Fruit fly (Drosophila melanogaster) whole organism, wandering third instar larva: ENCODE results near the gene CG6028.

Source experiments
- CG32264 ChIP-seq: fragments of 200-800 bp; sonication (Bioruptor generic); optimal IDR thresholded peaks from 2 replicates; lab custom pipeline; 2016; ENCODE audit warnings: missing biosample characterization, missing genetic modification characterization
- CG9705 ChIP-seq: fragments of 200-800 bp; sonication (Bioruptor generic); optimal IDR thresholded peaks from 2 replicates; lab custom pipeline; 2018; ENCODE audit warnings: missing biosample characterization, mild to moderate bottlenecking, missing genetic modification characterization
- CrebA ChIP-seq: fragments of 200-800 bp; sonication (Bioruptor generic); optimal IDR thresholded peaks from 2 replicates; lab custom pipeline; 2016; ENCODE audit warnings: missing biosample characterization, mild to moderate bottlenecking, missing genetic modification characterization, borderline replicate concordance
- Dfd ChIP-seq: fragments of >200 bp; optimal IDR thresholded peaks from 2 replicates; lab custom pipeline; 2017; ENCODE audit warnings: missing biosample characterization, missing genetic modification characterization
- Dif ChIP-seq: fragments of 200-275, 200-300 bp; sonication (Bioruptor generic); optimal IDR thresholded peaks from 2 replicates; lab custom pipeline; 2018; ENCODE audit warnings: missing biosample characterization, missing genetic modification characterization; ENCODE audit not compliant: partially characterized antibody
- GATAd ChIP-seq: sonication (Bioruptor generic); optimal IDR thresholded peaks from 2 replicates; lab custom pipeline; 2016; ENCODE audit warnings: missing biosample characterization, missing genetic modification characterization
- HLH106 ChIP-seq: fragments of 200-800 bp; optimal IDR thresholded peaks from 3 replicates; lab custom pipeline; 2019; ENCODE audit warnings: missing biosample characterization, mild to moderate bottlenecking, missing genetic modification characterization, moderate library complexity
- Hnf4 ChIP-seq: fragments of 200-800 bp; sonication (Bioruptor generic); optimal IDR thresholded peaks from 2 replicates; lab custom pipeline; 2016; ENCODE audit warnings: missing biosample characterization, mild to moderate bottlenecking, missing genetic modification characterization
- Hr83 ChIP-seq: fragments of 200-300 bp; sonication (Bioruptor generic); optimal IDR thresholded peaks from 2 replicates; lab custom pipeline; 2016; ENCODE audit warnings: missing biosample characterization, mild to moderate bottlenecking, missing genetic modification characterization, moderate library complexity; ENCODE audit not compliant: poor library complexity, severe bottlenecking
- Jra ChIP-seq: sonication (Bioruptor generic); optimal IDR thresholded peaks from 2 replicates; lab custom pipeline; 2016; ENCODE audit warnings: missing biosample characterization, missing genetic modification characterization
- Mio ChIP-seq: sonication (Bioruptor generic); optimal IDR thresholded peaks from 2 replicates; lab custom pipeline; 2016; ENCODE audit warnings: missing biosample characterization, missing genetic modification characterization
- Myc ChIP-seq: fragments of >200 bp; optimal IDR thresholded peaks from 2 replicates; lab custom pipeline; 2017
- Sp1 ChIP-seq: fragments of 200-800 bp; sonication (Bioruptor generic); optimal IDR thresholded peaks from 3 replicates; lab custom pipeline; 2019; ENCODE audit warnings: missing biosample characterization, mild to moderate bottlenecking, missing genetic modification characterization, moderate library complexity
- Vsx2 ChIP-seq: fragments of 200-300, 225-300 bp; sonication (Bioruptor generic); optimal IDR thresholded peaks from 2 replicates; lab custom pipeline; 2018; ENCODE audit warnings: missing biosample characterization, missing genetic modification characterization; ENCODE audit not compliant: partially characterized antibody
- br ChIP-seq: fragments of 200-800 bp; sonication (Bioruptor generic); optimal IDR thresholded peaks from 2 replicates; lab custom pipeline; 2016; ENCODE audit warnings: missing biosample characterization, missing genetic modification characterization
- brk ChIP-seq: fragments of 200-800 bp; sonication (Bioruptor generic); optimal IDR thresholded peaks from 2 replicates; lab custom pipeline; 2016; ENCODE audit warnings: missing biosample characterization, mild to moderate bottlenecking, missing genetic modification characterization
- dl ChIP-seq, 2 experiments: fragments of 175-275, 200-275 bp in 1 of 2; fragments of 200-275 bp in 1 of 2; sonication (Bioruptor generic); optimal IDR thresholded peaks; lab custom pipeline; 2018; ENCODE audit warnings: mild to moderate bottlenecking in 2 of 2, missing biosample characterization in 2 of 2, missing genetic modification characterization in 2 of 2, moderate library complexity in 2 of 2; ENCODE audit not compliant: partially characterized antibody in 2 of 2, insufficient read depth in 1 of 2
- dmrt93B ChIP-seq: fragments of 200-800 bp; sonication (Bioruptor generic); optimal IDR thresholded peaks from 2 replicates; lab custom pipeline; 2018; ENCODE audit warnings: missing biosample characterization, mild to moderate bottlenecking, missing genetic modification characterization
- dsf ChIP-seq: sonication (Bioruptor generic); optimal IDR thresholded peaks from 2 replicates; lab custom pipeline; 2016; ENCODE audit warnings: missing biosample characterization, missing genetic modification characterization, borderline replicate concordance
- ey ChIP-seq: fragments of 200-800 bp; sonication (Bioruptor generic); optimal IDR thresholded peaks from 2 replicates; lab custom pipeline; 2016; ENCODE audit warnings: missing biosample characterization, missing genetic modification characterization
- foxo ChIP-seq, 2 experiments: fragments of 200-800 bp; sonication (Bioruptor generic); optimal IDR thresholded peaks; 2 replicates in 1 of 2; 3 replicates in 1 of 2; lab custom pipeline; 2016 to 2017; ENCODE audit warnings: missing biosample characterization in 2 of 2, missing genetic modification characterization in 2 of 2
- fru ChIP-seq: fragments of 200-800 bp; sonication (Bioruptor generic); optimal IDR thresholded peaks from 3 replicates; lab custom pipeline; 2016; ENCODE audit warnings: missing biosample characterization, mild to moderate bottlenecking, missing genetic modification characterization
- h ChIP-seq: fragments of 200-800 bp; sonication (Bioruptor generic); optimal IDR thresholded peaks from 3 replicates; lab custom pipeline; 2016; ENCODE audit warnings: missing biosample characterization, mild to moderate bottlenecking, missing genetic modification characterization
- jim ChIP-seq: fragments of 175-275, 200-325 bp; sonication (Bioruptor generic); optimal IDR thresholded peaks from 2 replicates; lab custom pipeline; 2016; ENCODE audit warnings: missing biosample characterization, mild to moderate bottlenecking, missing genetic modification characterization
- lola ChIP-seq: fragments of >200 bp; optimal IDR thresholded peaks from 2 replicates; lab custom pipeline; 2017; ENCODE audit warnings: missing biosample characterization, missing genetic modification characterization
- pan ChIP-seq: fragments of >200 bp; optimal IDR thresholded peaks from 2 replicates; lab custom pipeline; 2017
- psq ChIP-seq: fragments of 200-800 bp; sonication (Bioruptor generic); optimal IDR thresholded peaks from 3 replicates; lab custom pipeline; 2017; ENCODE audit warnings: missing biosample characterization, mild to moderate bottlenecking, missing genetic modification characterization, moderate library complexity
- rgr ChIP-seq: fragments of 200-800 bp; sonication (Bioruptor generic); optimal IDR thresholded peaks from 3 replicates; lab custom pipeline; 2016; ENCODE audit warnings: missing biosample characterization, mild to moderate bottlenecking, missing genetic modification characterization
- tai ChIP-seq: sonication (Bioruptor generic); optimal IDR thresholded peaks from 2 replicates; lab custom pipeline; 2016; ENCODE audit warnings: missing biosample characterization, missing genetic modification characterization
- woc ChIP-seq: sonication (Bioruptor generic); optimal IDR thresholded peaks from 2 replicates; lab custom pipeline; 2016; ENCODE audit warnings: missing biosample characterization, mild to moderate bottlenecking, missing genetic modification characterization

CG6028 gene

dm6 chr3R:21999641-22000040, 25.7 kb downstream of the CG6028 start:
- TF ChIP-seq dl (GFP tag; optimal IDR thresholded peaks at IDR 0.05; lab: Kevin White, UChicago; ENCODE audit: insufficient read depth in 1 of 2, partially characterized antibody in 2 of 2) (no peak), psq (no peak), Mio (GFP tag; lab: Kevin White, UChicago) (no peak), Myc (lab: Kevin White, UChicago) (no peak), fru (GFP tag; lab: Kevin White, UChicago) (no peak), Dfd (no peak), Hr83 (no peak), ey (no peak), dsf (GFP tag; lab: Kevin White, UChicago) (no peak), brk (GFP tag; lab: Kevin White, UChicago) (no peak), Hnf4 (GFP tag; lab: Kevin White, UChicago) (no peak), Dif (no peak), tai (no peak), woc (GFP tag; lab: Kevin White, UChicago) (no peak), Vsx2 (GFP tag; lab: Kevin White, UChicago) (no peak), br (no peak)

DNA sequence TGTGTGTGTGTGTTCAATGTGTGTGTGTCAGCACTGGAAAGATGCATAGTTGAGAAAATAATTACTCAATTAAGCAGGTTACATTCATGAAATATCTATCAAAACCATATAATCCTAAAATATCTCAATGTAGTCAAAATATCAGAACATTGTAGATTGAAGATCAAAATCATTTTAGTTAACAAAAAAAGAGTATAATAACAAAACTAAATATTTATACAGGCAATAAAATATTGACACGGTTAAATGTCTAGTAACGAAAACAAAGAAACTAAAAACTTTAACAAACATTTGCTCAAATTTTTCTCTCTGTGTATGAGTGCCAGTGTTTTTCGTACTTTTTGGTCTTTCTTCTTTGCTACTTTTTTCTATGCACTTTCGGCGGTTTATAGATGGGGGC, 26.4 kb downstream of the CG6028 start:
- TF ChIP-seq rgr (GFP tag; lab: Kevin White, UChicago) (no peak), fru (GFP tag; lab: Kevin White, UChicago) (peak; percentile 16)

dm6 chr3R:21992909-21993308, 32.4 kb downstream of the CG6028 start:
- TF ChIP-seq foxo (GFP tag; optimal IDR thresholded peaks at IDR 0.05; lab: Kevin White, UChicago): peak in 1 of 2 experiments; percentile 7
- TF ChIP-seq fru (GFP tag; lab: Kevin White, UChicago): peak; percentile 9
- TF ChIP-seq HLH106 (tag; lab: Kevin White, UChicago): peak; percentile 24
- peak; percentile 42 for TF ChIP-seq ey
- no peak for TF ChIP-seq pan (lab: Kevin White, UChicago)
- peak; percentile 10 for TF ChIP-seq rgr (GFP tag; lab: Kevin White, UChicago)
- peak; percentile 19 for TF ChIP-seq h (GFP tag; lab: Kevin White, UChicago)
- no peak for TF ChIP-seq dmrt93B
- TF ChIP-seq, all 38 proteins: peak for 6

DNA sequence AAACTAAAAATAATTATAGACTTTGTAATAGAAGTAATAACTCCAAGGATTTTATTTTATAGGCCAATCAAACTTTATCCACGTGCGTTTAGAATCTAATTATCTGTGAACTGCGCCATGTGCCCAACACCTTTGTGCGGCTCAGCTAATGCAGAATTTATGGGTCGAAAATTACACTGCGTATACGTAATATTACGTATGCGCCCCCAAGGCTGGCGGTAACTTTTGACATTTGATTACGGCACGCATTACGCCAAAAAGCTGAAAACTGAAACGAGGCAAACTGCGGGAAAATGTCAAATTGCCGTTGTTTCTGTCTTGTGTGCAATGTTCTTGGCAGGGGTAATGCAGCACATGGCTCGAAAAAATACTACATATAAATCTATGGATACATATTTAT, 33.7 kb downstream of the CG6028 start:
- TF ChIP-seq brk (GFP tag; lab: Kevin White, UChicago): no peak
- no peak for TF ChIP-seq woc (GFP tag; lab: Kevin White, UChicago)
- no peak for TF ChIP-seq jim (GFP tag; lab: Kevin White, UChicago)
- TF ChIP-seq, all 38 proteins: peak for 0

- TF ChIP-seq CG32264 (GFP tag; lab: Kevin White, UChicago) (no peak), dmrt93B (no peak), Vsx2 (GFP tag; lab: Kevin White, UChicago) (no peak), dl (GFP tag; optimal IDR thresholded peaks at IDR 0.05; lab: Kevin White, UChicago; ENCODE audit: insufficient read depth in 1 of 2, partially characterized antibody in 2 of 2) (no peak), GATAd (GFP tag; lab: Kevin White, UChicago) (no peak), lola (no peak), brk (GFP tag; lab: Kevin White, UChicago) (no peak), br (no peak), CG9705 (GFP tag; lab: Kevin White, UChicago) (no peak), Myc (lab: Kevin White, UChicago) (no peak), Jra (no peak), Dif (no peak), h (GFP tag; lab: Kevin White, UChicago) (no peak), Hr83 (no peak), rgr (GFP tag; lab: Kevin White, UChicago) (no peak), Sp1 (GFP tag; lab: Kevin White, UChicago) (no peak)
Measured at dm6 chr3R:21989770-21990169, 35.5 kb downstream of the CG6028 start.

dm6 chr3R:21987546-21987945, 37.8 kb downstream of the CG6028 start:
- TF ChIP-seq CrebA (GFP tag; lab: Kevin White, UChicago) (no peak), dmrt93B (no peak)
- TF ChIP-seq, all 38 proteins: peak for 0
